Fruit fly (Drosophila melanogaster) whole organism, embryonic: ENCODE measurements around the gene ec.

ENCODE experiments used
- Ada2b ChIP-seq: fragments of 200-800 bp; sonication (Bioruptor generic); IDR thresholded peaks from 2 replicates; pipeline ENCODE4 v1.3.6; 2022; ENCODE audit warnings: missing biosample characterization, missing genetic modification characterization
- BEAF-32 ChIP-seq: fragments of 200-800 bp; sonication (Bioruptor generic); optimal IDR thresholded peaks from 3 replicates; lab custom pipeline; 2017; ENCODE audit warnings: missing biosample characterization, missing genetic modification characterization, mild to moderate bottlenecking, moderate library complexity, missing genetic modification reagents
- CG10147 ChIP-seq: fragments of 200-800 bp; sonication (Bioruptor generic); optimal IDR thresholded peaks from 2 replicates; lab custom pipeline; 2019; ENCODE audit warnings: missing biosample characterization, mild to moderate bottlenecking, missing genetic modification characterization, moderate library complexity
- CG10462 ChIP-seq: fragments of 200-800 bp; sonication (Bioruptor generic); optimal IDR thresholded peaks from 2 replicates; lab custom pipeline; 2016; ENCODE audit warnings: missing biosample characterization, missing genetic modification characterization
- CG11456 ChIP-seq: fragments of 200-800 bp; sonication (Bioruptor generic); IDR thresholded peaks from 3 replicates; pipeline ENCODE4 v1.3.6; 2022; ENCODE audit warnings: missing biosample characterization, missing genetic modification characterization
- CG11696 ChIP-seq: fragments of 200-800 bp; sonication (Bioruptor generic); IDR thresholded peaks from 2 replicates; pipeline ENCODE4 v1.3.6; 2022; ENCODE audit warnings: missing biosample characterization, missing genetic modification characterization
- CG12299 ChIP-seq: fragments of 200-800 bp; sonication (Bioruptor generic); optimal IDR thresholded peaks from 2 replicates; lab custom pipeline; 2018; ENCODE audit warnings: missing biosample characterization, mild to moderate bottlenecking, missing genetic modification characterization
- CG12659 ChIP-seq: fragments of 200-800 bp; sonication (Bioruptor generic); optimal IDR thresholded peaks from 3 replicates; lab custom pipeline; 2017; ENCODE audit warnings: mild to moderate bottlenecking, missing biosample characterization, missing genetic modification reagents, missing genetic modification characterization
- CG13123 ChIP-seq: fragments of 200-800 bp; sonication (Bioruptor generic); optimal IDR thresholded peaks from 2 replicates; lab custom pipeline; 2016; ENCODE audit warnings: missing biosample characterization, missing genetic modification characterization
- CG13296 ChIP-seq: fragments of 200-800 bp; sonication (Bioruptor generic); optimal IDR thresholded peaks from 3 replicates; lab custom pipeline; 2018; ENCODE audit warnings: missing biosample characterization, mild to moderate bottlenecking, missing genetic modification characterization
- CG14050 ChIP-seq: fragments of 200-800 bp; sonication (Bioruptor generic); IDR thresholded peaks from 3 replicates; pipeline ENCODE4 v1.3.6; 2022; ENCODE audit warnings: missing biosample characterization, missing genetic modification characterization
- CG1602 ChIP-seq: fragments of 200-800 bp; sonication (Bioruptor generic); optimal IDR thresholded peaks from 3 replicates; lab custom pipeline; 2016; ENCODE audit warnings: missing biosample characterization, missing genetic modification characterization
- CG17186 ChIP-seq: fragments of 200-800 bp; sonication (Bioruptor generic); optimal IDR thresholded peaks from 3 replicates; lab custom pipeline; 2017; ENCODE audit warnings: missing biosample characterization, missing genetic modification reagents, missing genetic modification characterization
- CG17612 ChIP-seq: fragments of 200-800 bp; sonication (Bioruptor generic); IDR thresholded peaks from 2 replicates; pipeline ENCODE4 v1.3.6; 2022; ENCODE audit warnings: missing biosample characterization, missing genetic modification characterization
- CG3407 ChIP-seq: fragments of 200-800 bp; sonication (Bioruptor generic); optimal IDR thresholded peaks from 2 replicates; lab custom pipeline; 2018; ENCODE audit warnings: missing biosample characterization, mild to moderate bottlenecking, missing genetic modification characterization
- CG3726 ChIP-seq: fragments of 200-800 bp; sonication (Bioruptor generic); IDR thresholded peaks from 3 replicates; pipeline ENCODE4, ENCODE4 v1.3.6; 2022; ENCODE audit warnings: missing biosample characterization, missing genetic modification characterization
- CG4360 ChIP-seq: fragments of 200-800 bp; sonication (Bioruptor generic); IDR thresholded peaks from 2 replicates; pipeline ENCODE4 v1.3.6; 2022; ENCODE audit warnings: missing biosample characterization, missing genetic modification characterization
- CG6272 ChIP-seq: fragments of 200-800 bp; sonication (Bioruptor generic); IDR thresholded peaks from 2 replicates; pipeline ENCODE4 v1.3.6; 2022; ENCODE audit warnings: missing biosample characterization, missing genetic modification characterization
- CG6654 ChIP-seq: fragments of 200-800 bp; sonication (Bioruptor generic); optimal IDR thresholded peaks from 2 replicates; lab custom pipeline; 2017; ENCODE audit warnings: missing biosample characterization, mild to moderate bottlenecking, missing genetic modification characterization
- CG7839 ChIP-seq: fragments of 200-800 bp; sonication (Bioruptor generic); optimal IDR thresholded peaks from 3 replicates; lab custom pipeline; 2018; ENCODE audit warnings: missing biosample characterization, mild to moderate bottlenecking, missing genetic modification characterization, moderate library complexity
- CG7963 ChIP-seq: fragments of 200-800 bp; sonication (Bioruptor generic); IDR thresholded peaks from 3 replicates; pipeline ENCODE4 v1.3.6; 2022; ENCODE audit warnings: missing biosample characterization, missing genetic modification characterization; ENCODE audit not compliant: partially characterized antibody
- CG7987 ChIP-seq: fragments of 200-800 bp; sonication (Bioruptor generic); optimal IDR thresholded peaks from 2 replicates; lab custom pipeline; 2018; ENCODE audit warnings: missing biosample characterization, mild to moderate bottlenecking, missing genetic modification characterization, moderate library complexity
- CG8924 ChIP-seq: fragments of 200-800 bp; optimal IDR thresholded peaks from 3 replicates; lab custom pipeline; 2019; ENCODE audit warnings: missing biosample characterization, mild to moderate bottlenecking, missing genetic modification characterization, moderate library complexity
- Dip3 ChIP-seq: fragments of 200-800 bp; sonication (Bioruptor generic); optimal IDR thresholded peaks from 3 replicates; lab custom pipeline; 2016; ENCODE audit warnings: missing biosample characterization, missing genetic modification characterization
- Drgx ChIP-seq: fragments of 200-800 bp; sonication (Bioruptor generic); IDR thresholded peaks from 2 replicates; pipeline ENCODE4 v1.3.6; 2022; ENCODE audit warnings: missing biosample characterization, missing genetic modification characterization
- GATAe ChIP-seq: fragments of 200-800 bp; sonication (Bioruptor generic); conservative IDR thresholded peaks from 2 replicates; pipeline ENCODE4 v1.3.6; 2022; ENCODE audit warnings: missing biosample characterization, missing genetic modification characterization
- Gsc ChIP-seq: fragments of 200-800 bp; sonication (Bioruptor generic); IDR thresholded peaks from 2 replicates; pipeline ENCODE4 v1.3.6; 2022; ENCODE audit warnings: missing biosample characterization, missing genetic modification characterization
- HLH54F ChIP-seq: fragments of 200-800 bp; sonication (Bioruptor generic); optimal IDR thresholded peaks from 3 replicates; lab custom pipeline; 2016; ENCODE audit warnings: missing biosample characterization, missing genetic modification characterization
- Hmr ChIP-seq: fragments of 200-800 bp; sonication (Bioruptor generic); optimal IDR thresholded peaks from 3 replicates; lab custom pipeline; 2017; ENCODE audit warnings: mild to moderate bottlenecking, missing biosample characterization, missing genetic modification reagents, missing genetic modification characterization
- Hr51 ChIP-seq, 2 experiments: fragments of 200-800 bp; sonication (Bioruptor generic); optimal IDR thresholded peaks; 2 replicates in 1 of 2; 3 replicates in 1 of 2; lab custom pipeline; 2016 to 2018; ENCODE audit warnings: missing biosample characterization in 2 of 2, missing genetic modification characterization in 2 of 2, mild to moderate bottlenecking in 1 of 2, moderate library complexity in 1 of 2
- Max ChIP-seq: fragments of 200-800 bp; sonication (Bioruptor generic); optimal IDR thresholded peaks from 2 replicates; lab custom pipeline; 2016; ENCODE audit warnings: missing biosample characterization, mild to moderate bottlenecking, missing genetic modification characterization
- Meics ChIP-seq: fragments of 200-800 bp; sonication (Bioruptor generic); optimal IDR thresholded peaks from 2 replicates; lab custom pipeline; 2017; ENCODE audit warnings: missing biosample characterization, mild to moderate bottlenecking, missing genetic modification characterization
- PHDP ChIP-seq: fragments of 200-800 bp; sonication (Bioruptor generic); optimal IDR thresholded peaks from 3 replicates; lab custom pipeline; 2018; ENCODE audit warnings: missing biosample characterization, mild to moderate bottlenecking, missing genetic modification characterization, moderate library complexity
- TFAM ChIP-seq: fragments of 200-800 bp; sonication (Bioruptor generic); optimal IDR thresholded peaks from 2 replicates; lab custom pipeline; 2017; ENCODE audit warnings: missing biosample characterization, missing genetic modification characterization, inconsistent platforms
- bowl ChIP-seq: fragments of 200-800 bp; sonication (Bioruptor generic); IDR thresholded peaks from 2 replicates; pipeline ENCODE4 v1.3.6; 2022; ENCODE audit warnings: missing biosample characterization, missing genetic modification characterization
- cato ChIP-seq: fragments of 200-800 bp; sonication (Bioruptor generic); optimal IDR thresholded peaks from 2 replicates; lab custom pipeline; 2016; ENCODE audit warnings: missing biosample characterization, missing genetic modification characterization, borderline replicate concordance
- cg ChIP-seq: fragments of 200-800 bp; sonication (Bioruptor generic); optimal IDR thresholded peaks from 3 replicates; lab custom pipeline; 2019; ENCODE audit warnings: missing biosample characterization, mild to moderate bottlenecking, missing genetic modification characterization, moderate library complexity
- chif ChIP-seq, 2 experiments: fragments of 200-800 bp; sonication (Bioruptor generic); optimal IDR thresholded peaks; 3 replicates each; lab custom pipeline; 2016; ENCODE audit warnings: missing biosample characterization in 2 of 2, missing genetic modification characterization in 2 of 2
- h ChIP-seq: fragments of >200 bp; optimal IDR thresholded peaks from 2 replicates; lab custom pipeline; 2017
- jumu ChIP-seq: fragments of 200-800 bp; sonication (Bioruptor generic); optimal IDR thresholded peaks from 3 replicates; lab custom pipeline; 2016; ENCODE audit warnings: missing biosample characterization, missing genetic modification characterization
- lab ChIP-seq: fragments of 200-800 bp; sonication (Bioruptor generic); optimal IDR thresholded peaks from 3 replicates; lab custom pipeline; 2017; ENCODE audit warnings: missing biosample characterization, missing genetic modification characterization, mild to moderate bottlenecking, moderate library complexity, missing genetic modification reagents
- lbe ChIP-seq: fragments of 200-800 bp; sonication (Bioruptor generic); optimal IDR thresholded peaks from 2 replicates; lab custom pipeline; 2016; ENCODE audit warnings: missing biosample characterization, mild to moderate bottlenecking, missing genetic modification characterization
- nerfin-1 ChIP-seq: fragments of 200-800 bp; sonication (Bioruptor generic); optimal IDR thresholded peaks from 3 replicates; lab custom pipeline; 2019; ENCODE audit warnings: missing biosample characterization, mild to moderate bottlenecking, missing genetic modification characterization, moderate library complexity
- ranshi ChIP-seq: fragments of 200-800 bp; sonication (Bioruptor generic); IDR thresholded peaks from 2 replicates; pipeline ENCODE4 v1.3.6; 2022; ENCODE audit warnings: missing biosample characterization, missing genetic modification characterization
- salm ChIP-seq: fragments of 200-800 bp; sonication (Bioruptor generic); optimal IDR thresholded peaks from 2 replicates; lab custom pipeline; 2018; ENCODE audit warnings: missing biosample characterization, mild to moderate bottlenecking, missing genetic modification characterization
- schlank ChIP-seq: fragments of 200-800 bp; sonication (Bioruptor generic); optimal IDR thresholded peaks from 2 replicates; lab custom pipeline; 2018; ENCODE audit warnings: missing biosample characterization, mild to moderate bottlenecking, missing genetic modification characterization
- scrt ChIP-seq: fragments of 200-800 bp; sonication (Bioruptor generic); optimal IDR thresholded peaks from 2 replicates; lab custom pipeline; 2018; ENCODE audit warnings: missing biosample characterization, mild to moderate bottlenecking, missing genetic modification characterization, moderate library complexity
- sqz ChIP-seq: fragments of 200-800 bp; sonication (Bioruptor generic); optimal IDR thresholded peaks from 3 replicates; lab custom pipeline; 2018; ENCODE audit warnings: missing biosample characterization, mild to moderate bottlenecking, missing genetic modification characterization
- tna ChIP-seq: fragments of 200-800 bp; sonication (Bioruptor generic); IDR thresholded peaks from 2 replicates; pipeline ENCODE4 v1.3.6; 2022; ENCODE audit warnings: missing biosample characterization, missing genetic modification characterization; ENCODE audit not compliant: partially characterized antibody
- tup ChIP-seq: fragments of 200-800 bp; sonication (Bioruptor generic); optimal IDR thresholded peaks from 2 replicates; lab custom pipeline; 2016; ENCODE audit warnings: missing biosample characterization, mild to moderate bottlenecking, missing genetic modification characterization, moderate library complexity

Gene ec

DNA sequence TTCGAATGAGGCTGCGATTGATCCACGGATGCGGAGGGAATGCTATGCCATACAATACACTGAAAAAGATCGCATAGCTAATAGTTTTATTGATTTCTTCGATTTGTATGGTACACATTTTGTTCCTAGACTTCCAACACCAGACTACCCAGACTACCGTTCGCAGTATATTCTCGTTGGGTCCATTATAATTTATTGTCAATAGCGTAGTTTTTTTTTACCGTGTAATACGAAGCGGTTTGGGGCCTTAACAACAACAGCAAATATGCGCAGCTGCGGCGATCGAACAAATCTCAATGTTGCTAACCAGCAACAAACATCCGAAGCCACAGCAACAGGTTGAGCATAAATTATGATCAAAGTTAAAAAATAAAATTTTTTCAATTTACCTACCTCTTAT lies 27.1 kb downstream of the ec start (continued):
- TF ChIP-seq TFAM (GFP tag; lab: Kevin White, UChicago) (no peak), jumu (GFP tag; lab: Kevin White, UChicago) (peak; percentile 58), chif (GFP tag; optimal IDR thresholded peaks at IDR 0.05; lab: Kevin White, UChicago) (peak; percentile 69 to 78), CG17186 (GFP tag; lab: Kevin White, UChicago) (no peak), CG1602 (peak; percentile 68), CG12299 (tag; lab: Kevin White, UChicago) (peak; percentile 61), GATAe (no peak), CG13296 (GFP tag; lab: Kevin White, UChicago) (peak; percentile 84), CG13123 (GFP tag; lab: Kevin White, UChicago) (peak; percentile 48), CG14050 (peak; percentile 44; the same call in 1 of the 3 replicates), Gsc (peak; percentile 38; the same call in 1 of the 2 replicates), CG6654 (GFP tag; lab: Kevin White, UChicago) (peak; percentile 17), Dip3 (GFP tag; lab: Kevin White, UChicago) (peak; percentile 74), HLH54F (GFP tag; lab: Kevin White, UChicago) (peak; percentile 78), CG11696 (GFP tag; lab: Robert Waterston, UW) (peak; percentile 66; the same call in 1 of the 2 replicates), tna (no peak), CG10462 (GFP tag; lab: Kevin White, UChicago) (peak; percentile 40), Ada2b (GFP tag; lab: Robert Waterston, UW) (peak; percentile 77), CG3407 (GFP tag; lab: Kevin White, UChicago) (peak; percentile 69), ranshi (peak; percentile 59), Hmr (peak; percentile 67), scrt (GFP tag; lab: Kevin White, UChicago) (peak; percentile 72), h (lab: Kevin White, UChicago) (no peak), CG11456 (GFP tag; lab: Robert Waterston, UW) (peak; percentile 78), salm (tag; lab: Kevin White, UChicago) (peak; percentile 71), schlank (tag; lab: Kevin White, UChicago) (peak; percentile 22), CG6272 (peak; percentile 70), CG7839 (tag; lab: Kevin White, UChicago) (peak; percentile 84), Drgx (GFP tag; lab: Robert Waterston, UW) (peak; percentile 71), bowl (peak; percentile 70), CG8924 (tag; lab: Kevin White, UChicago) (peak; percentile 76), lab (GFP tag; lab: Kevin White, UChicago) (peak; percentile 85), tup (GFP tag; lab: Kevin White, UChicago) (peak; percentile 2), Max (GFP tag; lab: Kevin White, UChicago) (peak; percentile 66), PHDP (tag; lab: Kevin White, UChicago) (peak; percentile 80), CG4360 (GFP tag; lab: Robert Waterston, UW) (peak; percentile 60), CG17612 (GFP tag; lab: Robert Waterston, UW) (peak; percentile 40; the same call in 1 of the 2 replicates), CG7987 (GFP tag; lab: Kevin White, UChicago) (peak; percentile 50), CG12659 (peak; percentile 84), cg (no peak), CG10147 (GFP tag; lab: Kevin White, UChicago) (peak; percentile 65), cato (peak; percentile 14), sqz (GFP tag; lab: Kevin White, UChicago) (peak; percentile 68), CG3726 (GFP tag; lab: Robert Waterston, UW) (0 out of 3 replicates have a peak, but pooled peaks have one; percentile 50), CG7963 (GFP tag; lab: Robert Waterston, UW) (no peak), Hr51 (GFP tag; optimal IDR thresholded peaks at IDR 0.05; lab: Kevin White, UChicago) (peak; percentile 70 to 87), BEAF-32 (GFP tag; lab: Kevin White, UChicago) (no peak), nerfin-1 (tag; lab: Kevin White, UChicago) (peak; percentile 74), lbe (GFP tag; lab: Kevin White, UChicago) (no peak), Meics (GFP tag; lab: Kevin White, UChicago) (peak; percentile 81)
